Fruit fly (Drosophila melanogaster): ENCODE data around the gene CG7990.

DNA sequence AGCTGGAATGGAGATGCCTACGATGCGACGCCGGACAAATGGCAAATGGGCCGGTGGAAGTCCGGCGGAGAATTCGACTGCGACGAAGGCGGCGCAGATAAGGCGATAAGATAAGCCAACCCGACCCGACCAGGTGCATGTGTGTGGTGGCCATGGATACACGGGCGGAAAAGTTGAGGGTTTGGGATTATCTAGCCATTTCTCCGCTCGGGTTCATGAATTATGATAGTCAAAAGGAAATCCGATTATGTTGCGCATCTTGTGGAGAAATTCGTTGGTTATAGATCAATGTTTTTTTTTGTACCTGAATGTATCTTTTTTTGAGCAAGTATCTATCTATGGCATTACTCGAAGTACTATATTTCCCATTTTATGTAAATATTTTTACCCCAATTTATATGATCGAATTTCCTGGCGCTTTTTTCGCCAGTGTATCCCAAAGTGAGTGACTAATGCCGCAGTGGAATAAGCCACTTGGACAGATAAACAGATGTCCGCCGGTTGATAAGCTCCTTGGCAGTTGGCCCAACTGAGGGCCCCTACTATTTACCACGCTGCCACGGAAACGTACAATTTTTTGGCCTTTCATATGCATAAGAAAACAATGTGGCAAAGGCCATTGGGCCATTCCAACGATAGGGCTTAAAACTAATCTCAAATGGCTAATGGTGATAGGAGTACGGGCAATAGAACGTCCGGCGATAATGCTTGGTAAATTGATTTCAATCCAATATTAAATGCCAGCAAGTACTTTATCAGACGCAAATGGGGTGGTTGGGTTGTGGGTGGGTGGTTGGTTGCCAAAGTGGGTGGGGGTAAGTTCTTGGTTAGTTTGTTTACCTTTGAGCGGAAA is 45.6 kb upstream of the CG7990 start, which contains the start of gene CG7992:
- TF ChIP-seq brk (GFP tag; optimal IDR thresholded peaks at IDR 0.05) (no peak), Sp1 (GFP tag; optimal IDR thresholded peaks at IDR 0.05) (peak; percentile 73)
